Worm (Caenorhabditis elegans): Measurements from ENCODE around the gene des-2.

DNA sequence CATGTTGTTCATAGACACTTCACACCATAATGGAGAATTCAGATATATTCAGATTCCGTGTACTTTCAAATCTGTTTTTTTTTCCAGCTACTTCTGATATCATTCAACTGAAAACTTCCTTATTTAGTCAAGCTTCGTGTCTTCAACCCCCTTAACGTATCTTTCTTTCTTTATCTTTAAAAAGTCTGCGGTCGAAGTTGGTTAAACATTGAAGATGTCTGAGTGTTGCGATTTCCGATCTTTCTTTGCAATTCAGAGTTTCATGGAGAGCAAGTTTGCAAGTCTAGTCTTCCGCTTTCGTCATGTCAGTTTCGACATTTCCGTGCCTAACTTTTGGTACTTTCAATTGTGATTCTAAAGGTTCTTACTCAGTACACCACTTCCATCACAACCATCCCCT, 13.7 kb upstream of the des-2 start:
- TF ChIP-seq mdl-1 (tag; optimal IDR thresholded peaks at IDR 0.05): no peak
- no peak for TF ChIP-seq T20F7.1 (GFP tag; optimal IDR thresholded peaks at IDR 0.05)
- TF ChIP-seq lin-13 (GFP tag; optimal IDR thresholded peaks at IDR 0.05): no peak

All from whole organism, L4 larva.